Worm (Caenorhabditis elegans) whole organism, late embryonic: ENCODE data around the gene acl-7.
A peak's percentile ranks its signal among the peaks of the same experiment; 100 is the strongest.

ENCODE experiments used
- hlh-30 ChIP-seq: sonication (generic microtip); optimal IDR thresholded peaks from 2 replicates; lab custom pipeline; 2017; ENCODE audit warnings: antibody characterized with exemption, missing genetic modification characterization, missing compliant biosample characterization; ENCODE audit not compliant: insufficient read depth
- madf-2 ChIP-seq: sonication (generic microtip); optimal IDR thresholded peaks from 2 replicates; lab custom pipeline; 2017; ENCODE audit warnings: missing genetic modification characterization, missing compliant biosample characterization
- pha-4 ChIP-seq: fragments of 150-350 bp; optimal IDR thresholded peaks from 2 replicates; lab custom pipeline; 2018; ENCODE audit warnings: missing biosample characterization, missing genetic modification reagents, missing genetic modification characterization
- sox-4 ChIP-seq: sonication (generic microtip); optimal IDR thresholded peaks from 2 replicates; lab custom pipeline; 2017; ENCODE audit warnings: mild to moderate bottlenecking, missing genetic modification characterization, inconsistent platforms, missing compliant biosample characterization

ce11 chrII:12798814-12799213, 17.4 kb downstream of the acl-7 start:
- TF ChIP-seq madf-2 (tag; lab: Kevin White, UChicago) (peak; percentile 34), sox-4 (tag; lab: Kevin White, UChicago) (no peak), hlh-30 (tag; lab: Kevin White, UChicago) (peak; percentile 90), pha-4 (no peak)
